Worm (Caenorhabditis elegans) whole organism, L4/young adult: ENCODE results near the gene C04E6.4.

Experiments used
- dao-5 ChIP-seq: sonication (generic microtip); optimal IDR thresholded peaks from 2 replicates; lab custom pipeline; 2016; ENCODE audit warnings: missing genotype, missing genetic modification characterization, moderate library complexity, missing compliant biosample characterization
- him-1 ChIP-seq: sonication (generic microtip); optimal IDR thresholded peaks from 2 replicates; lab custom pipeline; 2016; ENCODE audit warnings: missing genotype, missing genetic modification reagents, missing genetic modification characterization, missing compliant biosample characterization

DNA sequence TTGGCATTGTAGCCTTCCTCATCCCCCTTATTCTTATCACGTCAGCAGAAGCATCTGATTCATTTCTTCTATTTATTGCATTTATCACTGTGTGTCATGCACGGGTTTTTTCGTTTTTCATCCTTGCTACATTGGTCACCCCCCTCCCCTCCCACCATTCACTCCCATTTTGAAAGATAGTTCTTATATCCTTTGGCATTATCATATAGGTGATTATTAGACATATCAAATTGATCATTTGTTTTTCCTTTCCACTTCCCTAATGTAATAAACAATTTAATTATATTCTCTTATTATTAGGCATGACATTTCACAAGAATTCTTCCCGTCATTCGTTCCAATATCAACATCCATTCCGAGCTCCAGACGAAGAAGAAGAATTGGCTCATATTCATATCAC, 43.9 kb downstream of the C04E6.4 start, which contains the start of gene M03F8.1:
- TF ChIP-seq dao-5, result no peak
- TF ChIP-seq him-1 (tag; lab: Kevin White, UChicago), result no peak
